Fruit fly (Drosophila melanogaster) whole organism, wandering third instar larva: ENCODE data around the gene Trmt61.

Experiments used
- Dif ChIP-seq: fragments of 200-275, 200-300 bp; sonication (Bioruptor generic); optimal IDR thresholded peaks from 2 replicates; lab custom pipeline; 2018; ENCODE audit warnings: missing biosample characterization, missing genetic modification characterization; ENCODE audit not compliant: partially characterized antibody
- Myc ChIP-seq: fragments of >200 bp; optimal IDR thresholded peaks from 2 replicates; lab custom pipeline; 2017
- usp ChIP-seq: fragments of >200 bp; optimal IDR thresholded peaks from 2 replicates; lab custom pipeline; 2017; ENCODE audit warnings: missing biosample characterization, missing genetic modification characterization
- woc ChIP-seq: sonication (Bioruptor generic); optimal IDR thresholded peaks from 2 replicates; lab custom pipeline; 2016; ENCODE audit warnings: missing biosample characterization, mild to moderate bottlenecking, missing genetic modification characterization

dm6 chr3R:26012801-26013663, 46.3 kb upstream of the Trmt61 start:
- no peak for TF ChIP-seq Myc (lab: Kevin White, UChicago)
- no peak for TF ChIP-seq usp (GFP tag; lab: Kevin White, UChicago)
- peak; percentile 36 for TF ChIP-seq woc (GFP tag; lab: Kevin White, UChicago)
- no peak for TF ChIP-seq Dif (GFP tag; lab: Kevin White, UChicago)
